Worm (Caenorhabditis elegans) whole organism, late embryonic: ENCODE data around the gene mec-1.

Experiments
- C08G9.2 ChIP-seq: sonication (generic microtip); optimal IDR thresholded peaks from 2 replicates; lab custom pipeline; 2016; ENCODE audit warnings: mild to moderate bottlenecking, missing genetic modification characterization, moderate library complexity, missing compliant biosample characterization
- C38D4.7 ChIP-seq: fragments of 200-800 bp; sonication (Bioruptor generic); optimal IDR thresholded peaks from 2 replicates; lab custom pipeline; 2018; ENCODE audit warnings: mild to moderate bottlenecking, missing genetic modification characterization, moderate library complexity, missing compliant biosample characterization
- K02D7.2 ChIP-seq: sonication (generic microtip); optimal IDR thresholded peaks from 2 replicates; lab custom pipeline; 2017; ENCODE audit warnings: mild to moderate bottlenecking, missing genetic modification characterization, missing compliant biosample characterization
- T23F11.4 ChIP-seq: fragments of 200-800 bp; sonication (Bioruptor generic); optimal IDR thresholded peaks from 2 replicates; lab custom pipeline; 2018; ENCODE audit warnings: mild to moderate bottlenecking, missing genetic modification characterization, missing compliant biosample characterization
- Y22D7AL.16 ChIP-seq: sonication (generic microtip); optimal IDR thresholded peaks from 2 replicates; lab custom pipeline; 2016; ENCODE audit warnings: missing genetic modification characterization, missing compliant biosample characterization
- ama-1 ChIP-seq: fragments of 150-350 bp; optimal IDR thresholded peaks from 2 replicates; lab custom pipeline; 2014
- ceh-22 ChIP-seq: sonication (generic microtip); optimal IDR thresholded peaks from 2 replicates; lab custom pipeline; 2017; ENCODE audit warnings: missing biosample characterization, missing genetic modification characterization
- ceh-34 ChIP-seq: sonication (generic microtip); optimal IDR thresholded peaks from 2 replicates; lab custom pipeline; 2016; ENCODE audit warnings: mild to moderate bottlenecking, missing genetic modification characterization, missing compliant biosample characterization
- ceh-48 ChIP-seq: sonication (generic microtip); optimal IDR thresholded peaks from 2 replicates; lab custom pipeline; 2016; ENCODE audit warnings: missing genetic modification characterization, inconsistent platforms, missing compliant biosample characterization
- ceh-6 ChIP-seq: fragments of 200-800 bp; sonication (Bioruptor generic); optimal IDR thresholded peaks from 2 replicates; lab custom pipeline; 2018; ENCODE audit warnings: mild to moderate bottlenecking, missing genetic modification characterization, missing compliant biosample characterization
- ceh-9 ChIP-seq: sonication (generic microtip); optimal IDR thresholded peaks from 2 replicates; lab custom pipeline; 2016; ENCODE audit warnings: mild to moderate bottlenecking, missing genetic modification characterization, inconsistent platforms, missing compliant biosample characterization
- dmd-4 ChIP-seq: sonication (generic microtip); optimal IDR thresholded peaks from 2 replicates; lab custom pipeline; 2016; ENCODE audit warnings: borderline replicate concordance, missing genetic modification characterization, missing compliant biosample characterization
- elt-2 ChIP-seq: sonication (generic microtip); optimal IDR thresholded peaks from 2 replicates; lab custom pipeline; 2016; ENCODE audit warnings: missing genetic modification reagents, missing genetic modification characterization, missing compliant biosample characterization
- ets-4 ChIP-seq: sonication (generic microtip); optimal IDR thresholded peaks from 2 replicates; lab custom pipeline; 2016; ENCODE audit warnings: missing genetic modification characterization, missing compliant biosample characterization
- fax-1 ChIP-seq: sonication (generic microtip); optimal IDR thresholded peaks from 2 replicates; lab custom pipeline; 2016; ENCODE audit warnings: missing genotype, missing genetic modification characterization, missing compliant biosample characterization
- gmeb-2 ChIP-seq: sonication (generic microtip); optimal IDR thresholded peaks from 2 replicates; lab custom pipeline; 2016; ENCODE audit warnings: missing genetic modification characterization, inconsistent platforms, missing compliant biosample characterization
- hlh-30 ChIP-seq: sonication (generic microtip); optimal IDR thresholded peaks from 2 replicates; lab custom pipeline; 2017; ENCODE audit warnings: antibody characterized with exemption, missing genetic modification characterization, missing compliant biosample characterization; ENCODE audit not compliant: insufficient read depth
- hlh-6 ChIP-seq: sonication (generic microtip); optimal IDR thresholded peaks from 2 replicates; lab custom pipeline; 2016; ENCODE audit warnings: missing genotype, missing genetic modification characterization, missing compliant biosample characterization
- hlh-8 ChIP-seq: sonication (generic microtip); optimal IDR thresholded peaks from 2 replicates; lab custom pipeline; 2016; ENCODE audit warnings: missing genotype, missing genetic modification characterization, missing compliant biosample characterization
- lin-11 ChIP-seq: fragments of 200-800 bp; sonication (Bioruptor generic); optimal IDR thresholded peaks from 2 replicates; lab custom pipeline; 2018; ENCODE audit warnings: mild to moderate bottlenecking, missing genetic modification characterization, missing compliant biosample characterization
- madf-2 ChIP-seq: sonication (generic microtip); optimal IDR thresholded peaks from 2 replicates; lab custom pipeline; 2017; ENCODE audit warnings: missing genetic modification characterization, missing compliant biosample characterization
- nfya-1 ChIP-seq: sonication (generic microtip); optimal IDR thresholded peaks from 2 replicates; lab custom pipeline; 2017; ENCODE audit warnings: missing genetic modification characterization, mild to moderate bottlenecking, missing compliant biosample characterization, antibody characterized with exemption, moderate library complexity
- nhr-11 ChIP-seq: fragments of 150-350 bp; optimal IDR thresholded peaks from 2 replicates; lab custom pipeline; 2014; ENCODE audit warnings: missing biosample characterization, missing genetic modification characterization
- npax-4 ChIP-seq: sonication (generic microtip); optimal IDR thresholded peaks from 2 replicates; lab custom pipeline; 2016; ENCODE audit warnings: missing genetic modification characterization, missing compliant biosample characterization
- pag-3 ChIP-seq: sonication (generic microtip); optimal IDR thresholded peaks from 2 replicates; lab custom pipeline; 2016; ENCODE audit warnings: missing compliant biosample characterization, missing genetic modification characterization, borderline replicate concordance
- pha-2 ChIP-seq: sonication (generic microtip); optimal IDR thresholded peaks from 2 replicates; lab custom pipeline; 2017; ENCODE audit warnings: mild to moderate bottlenecking, missing genetic modification characterization, missing compliant biosample characterization
- pha-4 ChIP-seq: fragments of 150-350 bp; optimal IDR thresholded peaks from 2 replicates; lab custom pipeline; 2018; ENCODE audit warnings: missing biosample characterization, missing genetic modification reagents, missing genetic modification characterization
- pqm-1 ChIP-seq: sonication (generic microtip); optimal IDR thresholded peaks from 2 replicates; lab custom pipeline; 2016; ENCODE audit warnings: missing genetic modification characterization, missing compliant biosample characterization
- pros-1 ChIP-seq: fragments of 150-350 bp; optimal IDR thresholded peaks from 2 replicates; lab custom pipeline; 2014; ENCODE audit warnings: missing biosample characterization, missing genetic modification reagents, missing genetic modification characterization
- rnt-1 ChIP-seq: sonication (generic microtip); optimal IDR thresholded peaks from 2 replicates; lab custom pipeline; 2016; ENCODE audit warnings: missing genetic modification characterization, missing compliant biosample characterization
- sox-2 ChIP-seq: fragments of 200-800 bp; sonication (Bioruptor generic); IDR thresholded peaks from 2 replicates; pipeline ENCODE4 v1.3.6; 2022; ENCODE audit warnings: missing genetic modification reagents, missing genetic modification characterization, missing compliant biosample characterization
- sox-4 ChIP-seq: sonication (generic microtip); optimal IDR thresholded peaks from 2 replicates; lab custom pipeline; 2017; ENCODE audit warnings: mild to moderate bottlenecking, missing genetic modification characterization, inconsistent platforms, missing compliant biosample characterization
- tbx-7 ChIP-seq: sonication (generic microtip); optimal IDR thresholded peaks from 2 replicates; lab custom pipeline; 2016; ENCODE audit warnings: missing genotype, missing genetic modification characterization, missing compliant biosample characterization
- unc-55 ChIP-seq: sonication (generic microtip); optimal IDR thresholded peaks from 2 replicates; lab custom pipeline; 2017; ENCODE audit warnings: missing biosample characterization, missing genetic modification reagents, missing genetic modification characterization
- zip-5 ChIP-seq: sonication (generic microtip); optimal IDR thresholded peaks from 2 replicates; lab custom pipeline; 2016; ENCODE audit warnings: missing genetic modification characterization, missing compliant biosample characterization
- ztf-16 ChIP-seq: sonication (generic microtip); optimal IDR thresholded peaks from 2 replicates; lab custom pipeline; 2017; ENCODE audit warnings: missing genetic modification characterization, missing compliant biosample characterization

The mec-1 gene

ce11 chrV:6969950-6970532, 13.7 kb downstream of the mec-1 start, which contains the start of gene ptr-15:
TSS of gene ptr-15 (minus strand) at chrV:6970000.
- TF ChIP-seq nfya-1 (tag; lab: Kevin White, UChicago) (peak; percentile 11), unc-55 (GFP tag; lab: Kevin White, UChicago) (peak; percentile 30), nhr-11 (tag; lab: Kevin White, UChicago) (no peak), pros-1 (tag; lab: Kevin White, UChicago) (peak; percentile 57)

- TF ChIP-seq hlh-6 (tag; lab: Kevin White, UChicago) (no peak), sox-2 (no peak), npax-4 (no peak), ets-4 (tag; lab: Kevin White, UChicago) (no peak), C38D4.7 (GFP tag; lab: Kevin White, UChicago) (no peak), fax-1 (tag; lab: Kevin White, UChicago) (no peak), ceh-22 (tag; lab: Kevin White, UChicago) (no peak), pha-4 (no peak), pros-1 (tag; lab: Kevin White, UChicago) (no peak), ceh-34 (tag; lab: Kevin White, UChicago) (no peak), ceh-9 (tag; lab: Kevin White, UChicago) (no peak), hlh-8 (tag; lab: Kevin White, UChicago) (no peak)
- TF ChIP-seq, all 69 proteins: peak for 0
These were observed 15.2 kb downstream of the mec-1 start, which contains the start of gene srx-59 for ce11 chrV:6971567-6971966. TSS of gene srx-59 (plus strand) at chrV:6971867.

ce11 chrV:6976047-6976446, 19.7 kb downstream of the mec-1 start, which contains the start of gene srx-16:
TSS of gene srx-16 (plus strand) at chrV:6976347.
- TF ChIP-seq sox-4 (tag; lab: Kevin White, UChicago) (no peak), C08G9.2 (no peak), Y22D7AL.16 (tag; lab: Kevin White, UChicago) (no peak), ceh-6 (GFP tag; lab: Kevin White, UChicago) (no peak), pqm-1 (tag; lab: Kevin White, UChicago) (no peak), lin-11 (tag; lab: Kevin White, UChicago) (no peak), tbx-7 (tag; lab: Kevin White, UChicago) (no peak), nfya-1 (tag; lab: Kevin White, UChicago) (no peak), madf-2 (tag; lab: Kevin White, UChicago) (no peak), pros-1 (tag; lab: Kevin White, UChicago) (no peak), pag-3 (tag; lab: Kevin White, UChicago) (no peak), elt-2 (tag; lab: Kevin White, UChicago) (no peak), hlh-30 (tag; lab: Kevin White, UChicago) (no peak), ama-1 (lab: Kevin White, UChicago) (no peak), pha-2 (tag; lab: Kevin White, UChicago) (no peak), nhr-11 (tag; lab: Kevin White, UChicago) (no peak), gmeb-2 (tag; lab: Kevin White, UChicago) (no peak), ztf-16 (no peak), ceh-48 (tag; lab: Kevin White, UChicago) (no peak)
- TF ChIP-seq, all 69 proteins: peak for 0

ce11 chrV:6979019-6979418, 22.7 kb downstream of the mec-1 start, which contains the start of gene sre-12:
TSS of gene sre-12 (minus strand) at chrV:6979119.
- TF ChIP-seq T23F11.4 (GFP tag; lab: Kevin White, UChicago) (no peak), C08G9.2 (no peak), dmd-4 (tag; lab: Kevin White, UChicago) (no peak)

- TF ChIP-seq zip-5 (tag; lab: Kevin White, UChicago) (no peak), pros-1 (tag; lab: Kevin White, UChicago) (no peak), fax-1 (tag; lab: Kevin White, UChicago) (no peak), hlh-30 (tag; lab: Kevin White, UChicago) (no peak), gmeb-2 (tag; lab: Kevin White, UChicago) (no peak), K02D7.2 (no peak), rnt-1 (no peak)
These were observed 26.5 kb downstream of the mec-1 start, which contains the start of gene nhr-161 for ce11 chrV:6982813-6983212. TSS of gene nhr-161 (minus strand) at chrV:6982913.
